Worm (Caenorhabditis elegans) whole organism, young adult: ENCODE results near the gene F13B9.2.

Experiments
- B0336.3 ChIP-seq: fragments of 200-800 bp; sonication (Bioruptor generic); IDR thresholded peaks from 2 replicates; pipeline ENCODE4 v1.3.6; 2022; ENCODE audit warnings: missing genetic modification characterization, missing compliant biosample characterization
- C06A6.2 ChIP-seq: fragments of 200-800 bp; sonication (Bioruptor generic); conservative IDR thresholded peaks from 2 replicates; pipeline ENCODE4 v1.3.6; 2022; ENCODE audit warnings: missing genetic modification characterization, missing compliant biosample characterization
- F39B2.1 ChIP-seq: fragments of 200-800 bp; sonication (Bioruptor generic); IDR thresholded peaks from 2 replicates; pipeline ENCODE4 v1.3.6; 2022; ENCODE audit warnings: missing genetic modification reagents, missing genetic modification characterization, missing compliant biosample characterization
- F52B5.7 ChIP-seq: sonication (generic microtip); optimal IDR thresholded peaks from 2 replicates; lab custom pipeline; 2016; ENCODE audit warnings: mild to moderate bottlenecking, missing genetic modification characterization, missing compliant biosample characterization
- K12H6.12 ChIP-seq: fragments of 200-800 bp; sonication (Bioruptor generic); optimal IDR thresholded peaks from 2 replicates; lab custom pipeline; 2018; ENCODE audit warnings: mild to moderate bottlenecking, missing genetic modification characterization, missing compliant biosample characterization
- Y79H2A.3 ChIP-seq: fragments of 200-800 bp; sonication (Bioruptor generic); conservative IDR thresholded peaks from 2 replicates; pipeline ENCODE4 v1.3.6; 2022; ENCODE audit warnings: missing genetic modification reagents, missing genetic modification characterization, missing compliant biosample characterization
- ama-1 ChIP-seq, 3 experiments: fragments of 150-350 bp in 1 of 3; sonication (generic microtip) in 2 of 3; optimal IDR thresholded peaks; 2 replicates each; lab custom pipeline; 2014 to 2018; ENCODE audit warnings: missing biosample characterization in 2 of 3, missing genetic modification characterization in 2 of 3, missing genetic modification reagents in 2 of 3
- attf-5 ChIP-seq: fragments of 200-800 bp; sonication (Bioruptor generic); optimal IDR thresholded peaks from 2 replicates; lab custom pipeline; 2018; ENCODE audit warnings: mild to moderate bottlenecking, missing genetic modification characterization, missing compliant biosample characterization
- cebp-1 ChIP-seq, 2 experiments: fragments of 200-800 bp in 1 of 2; sonication (Bioruptor generic) in 1 of 2; sonication (generic microtip) in 1 of 2; IDR thresholded peaks in 1 of 2; optimal IDR thresholded peaks in 1 of 2; 2 replicates each; pipeline versions ENCODE4 v1.3.6 to Lab custom; 2017 to 2022; ENCODE audit warnings: missing compliant biosample characterization in 2 of 2, missing genetic modification characterization in 2 of 2, mild to moderate bottlenecking in 1 of 2, missing genetic modification reagents in 1 of 2, moderate library complexity in 1 of 2
- ceh-100 ChIP-seq: fragments of 200-800 bp; sonication (Bioruptor generic); IDR thresholded peaks from 2 replicates; pipeline ENCODE4 v1.3.6; 2022; ENCODE audit warnings: missing genetic modification reagents, missing genetic modification characterization, missing compliant biosample characterization
- ceh-27 ChIP-seq: fragments of 200-800 bp; sonication (Bioruptor generic); optimal IDR thresholded peaks from 2 replicates; lab custom pipeline; 2018; ENCODE audit warnings: mild to moderate bottlenecking, missing genetic modification characterization, moderate library complexity, missing compliant biosample characterization
- ceh-40 ChIP-seq: fragments of 200-800 bp; sonication (Bioruptor generic); IDR thresholded peaks from 2 replicates; pipeline ENCODE4 v1.3.6; 2022; ENCODE audit warnings: missing genetic modification characterization, missing compliant biosample characterization
- chd-7 ChIP-seq: sonication (generic microtip); optimal IDR thresholded peaks from 2 replicates; lab custom pipeline; 2016; ENCODE audit warnings: mild to moderate bottlenecking, missing genetic modification characterization, moderate library complexity, missing compliant biosample characterization
- dox-1 ChIP-seq: fragments of 200-800 bp; sonication (Bioruptor generic); IDR thresholded peaks from 2 replicates; pipeline ENCODE4 v1.3.6; 2022; ENCODE audit warnings: missing genetic modification reagents, missing genetic modification characterization, missing compliant biosample characterization
- dpff-1 ChIP-seq: sonication (generic microtip); optimal IDR thresholded peaks from 2 replicates; lab custom pipeline; 2017; ENCODE audit warnings: mild to moderate bottlenecking, missing genetic modification characterization, missing compliant biosample characterization
- dpl-1 ChIP-seq: fragments of 150-350 bp; optimal IDR thresholded peaks from 2 replicates; lab custom pipeline; 2014; ENCODE audit warnings: missing biosample characterization, missing genetic modification reagents, missing genetic modification characterization
- egl-44 ChIP-seq: fragments of 200-800 bp; sonication (Bioruptor generic); IDR thresholded peaks from 2 replicates; pipeline ENCODE4 v1.3.6; 2022; ENCODE audit warnings: missing genetic modification reagents, missing genetic modification characterization, missing compliant biosample characterization
- ekl-4 ChIP-seq: fragments of 200-800 bp; sonication (Bioruptor generic); IDR thresholded peaks from 2 replicates; pipeline ENCODE4 v1.3.6; 2022; ENCODE audit warnings: missing genetic modification reagents, missing genetic modification characterization, missing compliant biosample characterization
- hsf-1 ChIP-seq: fragments of 200-800 bp; sonication (Bioruptor generic); IDR thresholded peaks from 2 replicates; pipeline ENCODE4 v1.3.6; 2022; ENCODE audit warnings: missing genetic modification reagents, missing genetic modification characterization, missing compliant biosample characterization
- lag-1 ChIP-seq: fragments of 200-800 bp; sonication (Bioruptor generic); IDR thresholded peaks from 2 replicates; pipeline ENCODE4 v1.3.6; 2022; ENCODE audit warnings: missing genetic modification reagents, missing genetic modification characterization, missing compliant biosample characterization
- lin-26 ChIP-seq: fragments of 200-800 bp; sonication (Bioruptor generic); IDR thresholded peaks from 2 replicates; pipeline ENCODE4 v1.3.6; 2022; ENCODE audit warnings: missing genetic modification reagents, missing genetic modification characterization, missing compliant biosample characterization
- lin-40 ChIP-seq: sonication (generic microtip); optimal IDR thresholded peaks from 2 replicates; lab custom pipeline; 2016; ENCODE audit warnings: missing genetic modification characterization, mild to moderate bottlenecking, missing compliant biosample characterization, missing genotype, missing genetic modification reagents
- lir-1 ChIP-seq: fragments of 200-800 bp; sonication (Bioruptor generic); conservative IDR thresholded peaks from 2 replicates; pipeline ENCODE4 v1.3.6; 2022; ENCODE audit warnings: missing genetic modification reagents, missing genetic modification characterization, missing compliant biosample characterization
- madf-3 ChIP-seq: fragments of 200-800 bp; sonication (Bioruptor generic); IDR thresholded peaks from 2 replicates; pipeline ENCODE4 v1.3.6; 2022; ENCODE audit warnings: missing genetic modification reagents, missing genetic modification characterization, missing compliant biosample characterization
- madf-6 ChIP-seq: fragments of 200-800 bp; sonication (Bioruptor generic); IDR thresholded peaks from 2 replicates; pipeline ENCODE4 v1.3.6; 2022; ENCODE audit warnings: missing genetic modification reagents, missing genetic modification characterization, missing compliant biosample characterization
- nfya-2 ChIP-seq: fragments of 200-800 bp; sonication (Bioruptor generic); IDR thresholded peaks from 2 replicates; pipeline ENCODE4 v1.3.6; 2022; ENCODE audit warnings: missing genetic modification reagents, missing genetic modification characterization, missing compliant biosample characterization
- nfyb-1 ChIP-seq: fragments of 200-800 bp; sonication (Bioruptor generic); IDR thresholded peaks from 2 replicates; pipeline ENCODE4 v1.3.6; 2022; ENCODE audit warnings: missing genetic modification reagents, missing genetic modification characterization, missing compliant biosample characterization
- nhr-80 ChIP-seq: sonication (generic microtip); optimal IDR thresholded peaks from 2 replicates; lab custom pipeline; 2016; ENCODE audit warnings: missing genetic modification characterization, missing compliant biosample characterization
- pbrm-1 ChIP-seq: fragments of 200-800 bp; sonication (Bioruptor generic); IDR thresholded peaks from 2 replicates; pipeline ENCODE4 v1.3.6; 2022; ENCODE audit warnings: missing genetic modification reagents, missing genetic modification characterization, missing compliant biosample characterization
- rec-8 ChIP-seq, 2 experiments: sonication (generic microtip); optimal IDR thresholded peaks; 2 replicates each; lab custom pipeline; 2016; ENCODE audit warnings: mild to moderate bottlenecking in 2 of 2, missing genetic modification characterization in 2 of 2, missing genetic modification reagents in 2 of 2, missing genotype in 2 of 2, missing biosample characterization in 1 of 2, missing compliant biosample characterization in 1 of 2, moderate library complexity in 1 of 2
- sea-2 ChIP-seq: fragments of 200-800 bp; sonication (Bioruptor generic); IDR thresholded peaks from 2 replicates; pipeline ENCODE4 v1.3.6; 2022; ENCODE audit warnings: missing genetic modification characterization, missing compliant biosample characterization
- snpc-4 ChIP-seq, 5 experiments: fragments of 150-350 bp in 1 of 5; sonication (generic microtip) in 4 of 5; optimal IDR thresholded peaks; 2 replicates each; lab custom pipeline; 2014 to 2018; ENCODE audit warnings: missing genetic modification characterization in 5 of 5, missing biosample characterization in 3 of 5, antibody characterized with exemption in 2 of 5, mild to moderate bottlenecking in 2 of 5, missing compliant biosample characterization in 2 of 5, missing genotype in 2 of 5, moderate library complexity in 2 of 5, missing genetic modification reagents in 1 of 5
- somi-1 ChIP-seq: fragments of 200-800 bp; sonication (Bioruptor generic); optimal IDR thresholded peaks from 2 replicates; lab custom pipeline; 2018; ENCODE audit warnings: mild to moderate bottlenecking, missing genetic modification characterization, missing compliant biosample characterization
- tbp1 ChIP-seq: fragments of 200-800 bp; sonication (Bioruptor generic); optimal IDR thresholded peaks from 2 replicates; lab custom pipeline; 2018; ENCODE audit warnings: mild to moderate bottlenecking, missing genetic modification characterization, missing compliant biosample characterization
- unc-62 ChIP-seq: fragments of 150-350 bp; optimal IDR thresholded peaks from 2 replicates; lab custom pipeline; 2014; ENCODE audit warnings: missing biosample characterization, missing genetic modification reagents, missing genetic modification characterization
- ztf-22 ChIP-seq: fragments of 200-800 bp; sonication (Bioruptor generic); optimal IDR thresholded peaks from 2 replicates; lab custom pipeline; 2018; ENCODE audit warnings: mild to moderate bottlenecking, missing genetic modification characterization, moderate library complexity, missing compliant biosample characterization
- ztf-25 ChIP-seq: fragments of 200-800 bp; sonication (Bioruptor generic); IDR thresholded peaks from 2 replicates; pipeline ENCODE4 v1.3.6; 2022; ENCODE audit warnings: missing genetic modification reagents, missing genetic modification characterization, missing compliant biosample characterization
- ztf-26 ChIP-seq: sonication (generic microtip); optimal IDR thresholded peaks from 2 replicates; lab custom pipeline; 2017; ENCODE audit warnings: missing genetic modification characterization, missing compliant biosample characterization

The F13B9.2 gene

ce11 chrX:8285169-8285796 lies at the start of gene F13B9.2, which contains the start of gene fis-2:
Gene F13B9.2 (plus strand): TSS chrX:8285683.
Gene fis-2 (minus strand): TSS chrX:8285219.
- TF ChIP-seq tbp1 (GFP tag; lab: Kevin White, UChicago) = no peak

- TF ChIP-seq ceh-40 (GFP tag; lab: Robert Waterston, UW) (no peak), dox-1 (0 out of 2 replicates have a peak, but pooled peaks have one; percentile 27), somi-1 (peak; percentile 81), ztf-26 (tag; lab: Kevin White, UChicago) (peak; percentile 48), Y79H2A.3 (GFP tag; lab: Robert Waterston, UW) (no peak), cebp-1 (GFP tag; IDR thresholded peaks at IDR 0.05; lab: Robert Waterston, UW) (peak; percentile 95), cebp-1 (tag; optimal IDR thresholded peaks at IDR 0.05; lab: Kevin White, UChicago) (peak; percentile 98), attf-5 (peak; percentile 26), nfyb-1 (GFP tag; lab: Robert Waterston, UW) (0 out of 2 replicates have a peak, but pooled peaks have one; percentile 23), lin-40 (tag; lab: Kevin White, UChicago) (peak; percentile 22), lag-1 (GFP tag; lab: Robert Waterston, UW) (no peak), K12H6.12 (tag; lab: Kevin White, UChicago) (peak; percentile 38), unc-62 (peak; percentile 80), ztf-22 (GFP tag; lab: Kevin White, UChicago) (no peak), B0336.3 (GFP tag; lab: Robert Waterston, UW) (peak; percentile 63; the same call in 1 of the 2 replicates), tbp1 (GFP tag; lab: Kevin White, UChicago) (no peak), nfya-2 (no peak), lir-1 (GFP tag; lab: Robert Waterston, UW) (no peak), lin-26 (0 out of 2 replicates have a peak, but pooled peaks have one; percentile 65), ekl-4 (no peak), madf-3 (GFP tag; lab: Robert Waterston, UW) (no peak), ama-1 (optimal IDR thresholded peaks at IDR 0.05; lab: Kevin White, UChicago) (no peak), ama-1 (GFP tag; optimal IDR thresholded peaks at IDR 0.05; lab: Kevin White, UChicago) (no peak), ceh-100 (GFP tag; lab: Robert Waterston, UW) (no peak), rec-8 (tag; optimal IDR thresholded peaks at IDR 0.05; lab: Kevin White, UChicago) (no peak), madf-6 (GFP tag; lab: Robert Waterston, UW) (no peak), nhr-80 (no peak), chd-7 (peak; percentile 21), F52B5.7 (tag; lab: Kevin White, UChicago) (no peak), hsf-1 (GFP tag; lab: Robert Waterston, UW) (no peak), ztf-25 (GFP tag; lab: Robert Waterston, UW) (no peak), egl-44 (GFP tag; lab: Robert Waterston, UW) (0 out of 2 replicates have a peak, but pooled peaks have one; percentile 29), sea-2 (GFP tag; lab: Robert Waterston, UW) (no peak), pbrm-1 (GFP tag; lab: Robert Waterston, UW) (0 out of 2 replicates have a peak, but pooled peaks have one; percentile 40), ceh-27 (GFP tag; lab: Kevin White, UChicago) (peak; percentile 78), F39B2.1 (GFP tag; lab: Robert Waterston, UW) (no peak), dpff-1 (tag; lab: Kevin White, UChicago) (no peak), snpc-4 (GFP tag; optimal IDR thresholded peaks at IDR 0.05; lab: Kevin White, UChicago) (no peak), snpc-4 (tag; optimal IDR thresholded peaks at IDR 0.05; lab: Kevin White, UChicago) (no peak), C06A6.2 (GFP tag; lab: Robert Waterston, UW) (peak; percentile 55), dpl-1 (GFP tag; lab: Kevin White, UChicago) (no peak)
These were observed 49.5 kb upstream of the F13B9.2 start, which contains the start of gene M60.4 for ce11 chrX:8235994-8236393. Gene M60.4 (minus strand): TSS chrX:8236314.
